Fruit fly (Drosophila melanogaster) whole organism, embryonic: ENCODE measurements around the gene syd.

Source experiments
- CG10267 ChIP-seq: fragments of 200-800 bp; sonication (Bioruptor generic); optimal IDR thresholded peaks from 2 replicates; lab custom pipeline; 2018; ENCODE audit warnings: missing biosample characterization, mild to moderate bottlenecking, missing genetic modification characterization, moderate library complexity
- CG10654 ChIP-seq: fragments of 200-800 bp; sonication (Bioruptor generic); optimal IDR thresholded peaks from 2 replicates; lab custom pipeline; 2016; ENCODE audit warnings: missing biosample characterization, missing genetic modification characterization
- CG11398 ChIP-seq: fragments of 200-800 bp; sonication (Bioruptor generic); optimal IDR thresholded peaks from 2 replicates; lab custom pipeline; 2016; ENCODE audit warnings: missing biosample characterization, missing genetic modification characterization
- CG11504 ChIP-seq: fragments of 200-800 bp; sonication (Bioruptor generic); optimal IDR thresholded peaks from 3 replicates; lab custom pipeline; 2019; ENCODE audit warnings: missing biosample characterization, mild to moderate bottlenecking, missing genetic modification characterization, moderate library complexity
- CG12155 ChIP-seq: fragments of 200-800 bp; sonication (Bioruptor generic); optimal IDR thresholded peaks from 3 replicates; lab custom pipeline; 2016; ENCODE audit warnings: missing biosample characterization, missing genetic modification characterization
- CG13775 ChIP-seq: fragments of 200-800 bp; sonication (Bioruptor generic); optimal IDR thresholded peaks from 3 replicates; lab custom pipeline; 2017; ENCODE audit warnings: missing biosample characterization, mild to moderate bottlenecking, missing genetic modification characterization
- CG14710 ChIP-seq: fragments of 200-800 bp; sonication (Bioruptor generic); optimal IDR thresholded peaks from 3 replicates; lab custom pipeline; 2019; ENCODE audit warnings: missing biosample characterization, mild to moderate bottlenecking, missing genetic modification characterization, moderate library complexity
- CG15269 ChIP-seq: fragments of 200-800 bp; sonication (Bioruptor generic); optimal IDR thresholded peaks from 2 replicates; lab custom pipeline; 2018; ENCODE audit warnings: missing biosample characterization, mild to moderate bottlenecking, missing genetic modification characterization, moderate library complexity
- CG16815 ChIP-seq: fragments of 200-800 bp; sonication (Bioruptor generic); optimal IDR thresholded peaks from 3 replicates; lab custom pipeline; 2017; ENCODE audit warnings: missing biosample characterization, mild to moderate bottlenecking, missing genetic modification characterization
- CG31388 ChIP-seq: fragments of 200-800 bp; sonication (Bioruptor generic); optimal IDR thresholded peaks from 2 replicates; lab custom pipeline; 2016; ENCODE audit warnings: missing biosample characterization, missing genetic modification characterization
- CG6272 ChIP-seq: fragments of 200-800 bp; sonication (Bioruptor generic); IDR thresholded peaks from 2 replicates; pipeline ENCODE4 v1.3.6; 2022; ENCODE audit warnings: missing biosample characterization, missing genetic modification characterization
- CG6683 ChIP-seq: fragments of 200-800 bp; sonication (Bioruptor generic); optimal IDR thresholded peaks from 2 replicates; lab custom pipeline; 2017; ENCODE audit warnings: missing biosample characterization, mild to moderate bottlenecking, missing genetic modification characterization, missing genetic modification reagents
- CrebB ChIP-seq: fragments of 200-800 bp; sonication (Bioruptor generic); optimal IDR thresholded peaks from 3 replicates; lab custom pipeline; 2018; ENCODE audit warnings: missing biosample characterization, mild to moderate bottlenecking, missing genetic modification characterization
- D ChIP-seq, 2 experiments: fragments of 200-800 bp in 1 of 2; fragments of >200 bp in 1 of 2; sonication (Bioruptor generic) in 1 of 2; optimal IDR thresholded peaks; 2 replicates in 1 of 2; 3 replicates in 1 of 2; lab custom pipeline; 2017; ENCODE audit warnings: mild to moderate bottlenecking in 1 of 2, missing biosample characterization in 1 of 2, missing genetic modification characterization in 1 of 2, missing genetic modification reagents in 1 of 2
- D19A ChIP-seq: fragments of 200-800 bp; optimal IDR thresholded peaks from 3 replicates; lab custom pipeline; 2019; ENCODE audit warnings: missing biosample characterization, mild to moderate bottlenecking, missing genetic modification characterization, moderate library complexity
- Dbx ChIP-seq: fragments of 200-800 bp; sonication (Bioruptor generic); IDR thresholded peaks from 3 replicates; pipeline ENCODE4 v1.3.6; 2022; ENCODE audit warnings: missing biosample characterization, missing genetic modification characterization
- Fer1 ChIP-seq: fragments of 200-800 bp; sonication (Bioruptor generic); optimal IDR thresholded peaks from 2 replicates; lab custom pipeline; 2017; ENCODE audit warnings: missing biosample characterization, mild to moderate bottlenecking, missing genetic modification characterization
- HLH3B ChIP-seq: fragments of 200-800 bp; sonication (Bioruptor generic); IDR thresholded peaks from 2 replicates; pipeline ENCODE4 v1.3.6; 2022; ENCODE audit warnings: missing biosample characterization, missing genetic modification characterization
- HLH54F ChIP-seq: fragments of 200-800 bp; sonication (Bioruptor generic); optimal IDR thresholded peaks from 3 replicates; lab custom pipeline; 2016; ENCODE audit warnings: missing biosample characterization, missing genetic modification characterization
- Hmr ChIP-seq: fragments of 200-800 bp; sonication (Bioruptor generic); optimal IDR thresholded peaks from 3 replicates; lab custom pipeline; 2017; ENCODE audit warnings: mild to moderate bottlenecking, missing biosample characterization, missing genetic modification reagents, missing genetic modification characterization
- Hr39 ChIP-seq: fragments of >200 bp; optimal IDR thresholded peaks from 2 replicates; lab custom pipeline; 2017
- Hsf ChIP-seq: fragments of 200-800 bp; sonication (Bioruptor generic); optimal IDR thresholded peaks from 3 replicates; lab custom pipeline; 2016; ENCODE audit warnings: missing biosample characterization, missing genetic modification characterization
- Max ChIP-seq: fragments of 200-800 bp; sonication (Bioruptor generic); optimal IDR thresholded peaks from 2 replicates; lab custom pipeline; 2016; ENCODE audit warnings: missing biosample characterization, mild to moderate bottlenecking, missing genetic modification characterization
- NK7.1 ChIP-seq: fragments of 200-800 bp; sonication (Bioruptor generic); optimal IDR thresholded peaks from 3 replicates; lab custom pipeline; 2016; ENCODE audit warnings: missing biosample characterization, missing genetic modification characterization
- Ravus ChIP-seq: fragments of 200-800 bp; sonication (Bioruptor generic); IDR thresholded peaks from 2 replicates; pipeline ENCODE4 v1.3.6; 2022; ENCODE audit warnings: missing biosample characterization, missing genetic modification characterization
- ab ChIP-seq: fragments of 200-800 bp; sonication (Bioruptor generic); optimal IDR thresholded peaks from 2 replicates; lab custom pipeline; 2016; ENCODE audit warnings: missing biosample characterization, missing genetic modification characterization
- ase ChIP-seq: fragments of 200-800 bp; sonication (Bioruptor generic); IDR thresholded peaks from 3 replicates; pipeline ENCODE4 v1.3.6; 2022; ENCODE audit warnings: missing biosample characterization, missing genetic modification characterization
- bsh ChIP-seq, 2 experiments: fragments of 200-800 bp; sonication (Bioruptor generic); optimal IDR thresholded peaks; 2 replicates each; lab custom pipeline; 2017 to 2018; ENCODE audit warnings: mild to moderate bottlenecking in 2 of 2, missing biosample characterization in 2 of 2, missing genetic modification characterization in 2 of 2, moderate library complexity in 1 of 2
- crc ChIP-seq: fragments of 200-800 bp; sonication (Bioruptor generic); optimal IDR thresholded peaks from 2 replicates; lab custom pipeline; 2016; ENCODE audit warnings: missing biosample characterization, missing genetic modification characterization
- da ChIP-seq: fragments of 200-800 bp; sonication (Bioruptor generic); optimal IDR thresholded peaks from 2 replicates; lab custom pipeline; 2016; ENCODE audit warnings: missing biosample characterization, missing genetic modification characterization
- dimm ChIP-seq: fragments of 200-800 bp; sonication (Bioruptor generic); IDR thresholded peaks from 2 replicates; pipeline ENCODE4 v1.3.6; 2022; ENCODE audit warnings: missing biosample characterization, missing genetic modification characterization
- emc ChIP-seq: fragments of 200-800 bp; sonication (Bioruptor generic); optimal IDR thresholded peaks from 2 replicates; lab custom pipeline; 2016; ENCODE audit warnings: missing biosample characterization, missing genetic modification characterization
- en ChIP-seq: fragments of 200-800 bp; sonication (Bioruptor generic); optimal IDR thresholded peaks from 2 replicates; lab custom pipeline; 2016; ENCODE audit warnings: missing biosample characterization, missing genetic modification characterization
- ewg ChIP-seq: fragments of 200-800 bp; sonication (Bioruptor generic); optimal IDR thresholded peaks from 3 replicates; lab custom pipeline; 2017; ENCODE audit warnings: mild to moderate bottlenecking, missing biosample characterization, missing genetic modification reagents, missing genetic modification characterization
- fd3F ChIP-seq: fragments of 200-800 bp; sonication (Bioruptor generic); optimal IDR thresholded peaks from 2 replicates; lab custom pipeline; 2018; ENCODE audit warnings: missing biosample characterization, mild to moderate bottlenecking, missing genetic modification characterization, moderate library complexity
- gro ChIP-seq: fragments of 200-800 bp; sonication (Bioruptor generic); optimal IDR thresholded peaks from 2 replicates; lab custom pipeline; 2016; ENCODE audit warnings: missing biosample characterization, missing genetic modification characterization
- gt ChIP-seq: fragments of 200-800 bp; sonication (Bioruptor generic); IDR thresholded peaks from 2 replicates; pipeline ENCODE4 v1.3.6; 2022; ENCODE audit warnings: missing biosample characterization, missing genetic modification characterization
- insv ChIP-seq, 2 experiments: fragments of 200-800 bp; sonication (Bioruptor generic); optimal IDR thresholded peaks; 3 replicates each; lab custom pipeline; 2016 to 2018; ENCODE audit warnings: missing biosample characterization in 2 of 2, missing genetic modification characterization in 2 of 2
- inv ChIP-seq: fragments of 200-800 bp; sonication (Bioruptor generic); IDR thresholded peaks from 2 replicates; pipeline ENCODE4 v1.3.6; 2022; ENCODE audit warnings: missing biosample characterization, missing genetic modification characterization; ENCODE audit not compliant: partially characterized antibody
- ken ChIP-seq: fragments of 200-800 bp; sonication (Bioruptor generic); IDR thresholded peaks from 3 replicates; pipeline ENCODE4 v1.3.6; 2022; ENCODE audit warnings: missing biosample characterization, missing genetic modification characterization
- luna ChIP-seq: fragments of 200-800 bp; sonication (Bioruptor generic); optimal IDR thresholded peaks from 2 replicates; lab custom pipeline; 2016; ENCODE audit warnings: missing biosample characterization, missing genetic modification characterization
- nerfin-1 ChIP-seq: fragments of 200-800 bp; sonication (Bioruptor generic); optimal IDR thresholded peaks from 3 replicates; lab custom pipeline; 2019; ENCODE audit warnings: missing biosample characterization, mild to moderate bottlenecking, missing genetic modification characterization, moderate library complexity
- pfk ChIP-seq: fragments of 200-800 bp; sonication (Bioruptor generic); optimal IDR thresholded peaks from 2 replicates; lab custom pipeline; 2018; ENCODE audit warnings: missing biosample characterization, mild to moderate bottlenecking, missing genetic modification characterization, moderate library complexity
- ranshi ChIP-seq: fragments of 200-800 bp; sonication (Bioruptor generic); IDR thresholded peaks from 2 replicates; pipeline ENCODE4 v1.3.6; 2022; ENCODE audit warnings: missing biosample characterization, missing genetic modification characterization
- slp2 ChIP-seq: fragments of 200-800 bp; sonication (Bioruptor generic); optimal IDR thresholded peaks from 2 replicates; lab custom pipeline; 2016; ENCODE audit warnings: missing biosample characterization, missing genetic modification characterization
- stwl ChIP-seq: fragments of 200-800 bp; sonication (Bioruptor generic); optimal IDR thresholded peaks from 3 replicates; lab custom pipeline; 2018; ENCODE audit warnings: missing biosample characterization, mild to moderate bottlenecking, missing genetic modification characterization, moderate library complexity
- sug ChIP-seq: fragments of 200-800 bp; optimal IDR thresholded peaks from 2 replicates; lab custom pipeline; 2019; ENCODE audit warnings: missing biosample characterization, mild to moderate bottlenecking, missing genetic modification characterization, moderate library complexity
- tio ChIP-seq: fragments of 200-800 bp; sonication (Bioruptor generic); optimal IDR thresholded peaks from 2 replicates; lab custom pipeline; 2017; ENCODE audit warnings: missing biosample characterization, missing genetic modification characterization, inconsistent platforms
- unpg ChIP-seq: fragments of 200-800 bp; sonication (Bioruptor generic); optimal IDR thresholded peaks from 3 replicates; lab custom pipeline; 2018; ENCODE audit warnings: missing biosample characterization, mild to moderate bottlenecking, missing genetic modification characterization, moderate library complexity

The syd gene

DNA sequence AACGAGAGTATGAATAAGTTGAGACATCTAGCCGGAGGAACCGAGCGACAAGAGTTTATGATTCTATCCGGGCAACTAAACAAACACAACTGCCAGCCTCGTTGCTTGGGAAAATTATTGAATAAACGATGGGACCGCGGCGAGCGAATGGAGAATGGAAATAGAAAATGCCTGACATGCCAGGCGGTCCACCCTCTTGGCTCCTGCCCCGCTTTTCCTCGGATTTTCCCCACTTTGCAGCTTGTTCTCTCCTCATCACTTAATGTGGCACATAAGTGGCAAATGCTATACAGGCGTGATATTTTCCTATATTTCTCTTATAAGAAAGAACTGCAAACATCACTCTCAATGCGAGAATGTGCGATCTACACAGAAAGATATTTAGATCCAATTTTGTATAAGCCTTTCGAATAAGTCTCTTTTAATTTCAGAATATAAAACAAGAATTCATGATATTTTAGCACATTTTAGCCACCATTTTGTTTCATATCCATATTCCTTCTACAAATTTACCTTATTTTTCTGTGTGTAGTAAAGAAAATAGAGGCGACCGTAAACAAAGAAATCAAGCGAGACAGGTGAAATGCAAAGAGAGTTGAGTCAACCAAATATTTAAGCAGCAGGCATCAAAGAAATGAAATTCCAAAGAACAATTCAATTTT, 32.3 kb downstream of the syd start (continued):
- TF ChIP-seq pfk (GFP tag; lab: Kevin White, UChicago) (peak; percentile 5), D19A (peak; percentile 86), slp2 (GFP tag; lab: Kevin White, UChicago) (peak; percentile 70), CG15269 (tag; lab: Kevin White, UChicago) (peak; percentile 85), Max (GFP tag; lab: Kevin White, UChicago) (peak; percentile 63), CG12155 (GFP tag; lab: Kevin White, UChicago) (peak; percentile 63), CG10654 (peak; percentile 75), stwl (tag; lab: Kevin White, UChicago) (peak; percentile 25), emc (GFP tag; lab: Kevin White, UChicago) (peak; percentile 16), CG13775 (GFP tag; lab: Kevin White, UChicago) (peak; percentile 77), gro (GFP tag; lab: Kevin White, UChicago) (peak; percentile 19), crc (peak; percentile 79), CG11504 (peak; percentile 89), da (GFP tag; lab: Kevin White, UChicago) (peak; percentile 58), Ravus (GFP tag; lab: Robert Waterston, UW) (no peak; the same call in 1 of the 2 replicates), D (optimal IDR thresholded peaks at IDR 0.05; lab: Kevin White, UChicago) (no peak), D (GFP tag; optimal IDR thresholded peaks at IDR 0.05; lab: Kevin White, UChicago) (peak; percentile 91), CG6272 (peak; percentile 66), dimm (peak; percentile 71), ab (no peak), ewg (peak; percentile 81), CG14710 (tag; lab: Kevin White, UChicago) (peak; percentile 92), ranshi (GFP tag; lab: Robert Waterston, UW) (peak; percentile 85), CG6683 (peak; percentile 57), Hsf (peak; percentile 81), HLH54F (peak; percentile 72), tio (GFP tag; lab: Kevin White, UChicago) (peak; percentile 62), HLH3B (GFP tag; lab: Robert Waterston, UW) (peak; percentile 82), bsh (GFP tag; optimal IDR thresholded peaks at IDR 0.05; lab: Kevin White, UChicago) (peak; percentile 40 to 96), CG31388 (GFP tag; lab: Kevin White, UChicago) (peak; percentile 65), NK7.1 (GFP tag; lab: Kevin White, UChicago) (peak; percentile 79), fd3F (GFP tag; lab: Kevin White, UChicago) (peak; percentile 57), luna (GFP tag; lab: Kevin White, UChicago) (peak; percentile 43), CG10267 (tag; lab: Kevin White, UChicago) (peak; percentile 85), CG11398 (GFP tag; lab: Kevin White, UChicago) (peak; percentile 79), Hr39 (lab: Kevin White, UChicago) (no peak), sug (no peak), en (GFP tag; lab: Kevin White, UChicago) (peak; percentile 49), Hmr (GFP tag; lab: Kevin White, UChicago) (peak; percentile 60), insv (GFP tag; optimal IDR thresholded peaks at IDR 0.05; lab: Kevin White, UChicago) (peak in 1 of 2 experiments; percentile 8), Fer1 (GFP tag; lab: Kevin White, UChicago) (peak; percentile 75), Dbx (peak; percentile 59), ase (GFP tag; lab: Robert Waterston, UW) (peak; percentile 80), CrebB (tag; lab: Kevin White, UChicago) (peak; percentile 62), unpg (peak; percentile 89), inv (GFP tag; lab: Robert Waterston, UW) (no peak), ken (GFP tag; lab: Robert Waterston, UW) (peak; percentile 84), nerfin-1 (peak; percentile 85), gt (GFP tag; lab: Robert Waterston, UW) (0 out of 2 replicates have a peak, but pooled peaks have one; percentile 42), CG16815 (GFP tag; lab: Kevin White, UChicago) (peak; percentile 76)
